Fruit fly (Drosophila melanogaster): ENCODE measurements around the gene CG8004.

The CG8004 gene

DNA sequence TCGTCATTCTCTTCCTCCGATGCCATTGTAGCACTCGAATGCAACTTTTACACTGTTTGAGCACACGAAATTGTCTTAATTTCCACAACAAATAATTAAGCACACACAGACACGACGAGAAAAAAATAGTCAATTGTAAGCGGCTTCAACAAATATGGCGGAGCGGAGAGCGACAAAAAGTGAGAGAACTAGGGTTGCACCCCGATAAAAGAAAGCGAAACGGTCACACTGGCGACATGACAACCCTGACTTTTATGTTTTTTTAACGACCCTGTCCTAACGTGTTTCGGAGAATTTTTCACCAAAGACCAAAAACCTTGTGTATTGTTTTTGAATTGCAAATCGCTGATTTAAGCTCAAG, 18.3 kb downstream of the CG8004 start, which contains the start of the genes Mi-2 and Prp3 (continued):
- TF ChIP-seq CG6654 (GFP tag; optimal IDR thresholded peaks at IDR 0.05) (no peak), CG3847 (GFP tag; IDR thresholded peaks at IDR 0.05) (peak; percentile 63; the same call in 1 of the 2 replicates), amos (GFP tag; IDR thresholded peaks at IDR 0.05; ENCODE audit: partially characterized antibody) (peak; percentile 37; the same call in 1 of the 2 replicates), CG12744 (GFP tag; optimal IDR thresholded peaks at IDR 0.05) (no peak), her (GFP tag; optimal IDR thresholded peaks at IDR 0.05) (peak; percentile 47), CG17912 (GFP tag; optimal IDR thresholded peaks at IDR 0.05) (peak; percentile 42), NFAT (GFP tag; IDR thresholded peaks at IDR 0.05) (0 out of 2 replicates have a peak, but pooled peaks have one; percentile 20), lbe (GFP tag; optimal IDR thresholded peaks at IDR 0.05) (no peak), nau (GFP tag; optimal IDR thresholded peaks at IDR 0.05) (no peak), CTCF (GFP tag; optimal IDR thresholded peaks at IDR 0.05) (peak; percentile 28), sens (GFP tag) (peak; percentile 83), run (tag; optimal IDR thresholded peaks at IDR 0.05) (no peak), peb (GFP tag; IDR thresholded peaks at IDR 0.05) (no peak), CG34376 (GFP tag; optimal IDR thresholded peaks at IDR 0.05) (peak; percentile 51), cwo (GFP tag; optimal IDR thresholded peaks at IDR 0.05) (no peak), Fer1 (GFP tag; optimal IDR thresholded peaks at IDR 0.05) (peak; percentile 38), BEAF-32 (GFP tag; optimal IDR thresholded peaks at IDR 0.05) (peak; percentile 46), CG4617 (GFP tag; optimal IDR thresholded peaks at IDR 0.05; ENCODE audit: borderline replicate concordance) (peak; percentile 95), Rfx (GFP tag; IDR thresholded peaks at IDR 0.05) (peak; percentile 65), CG4404 (GFP tag; IDR thresholded peaks at IDR 0.05) (no peak), CG9609 (GFP tag; optimal IDR thresholded peaks at IDR 0.05) (no peak), CG30020 (tag; optimal IDR thresholded peaks at IDR 0.05) (peak; percentile 24), Mes4 (GFP tag; optimal IDR thresholded peaks at IDR 0.05) (peak; percentile 7), ci (GFP tag; IDR thresholded peaks at IDR 0.05) (peak; percentile 68), Adf1 (GFP tag; IDR thresholded peaks at IDR 0.05) (no peak), CG10654 (GFP tag; optimal IDR thresholded peaks at IDR 0.05) (no peak), mam (GFP tag; optimal IDR thresholded peaks at IDR 0.05) (peak; percentile 29), CG30403 (GFP tag; optimal IDR thresholded peaks at IDR 0.05) (no peak), zen (tag; optimal IDR thresholded peaks at IDR 0.05) (peak; percentile 28), Dfd (GFP tag; optimal IDR thresholded peaks at IDR 0.05) (no peak), pfk (GFP tag; optimal IDR thresholded peaks at IDR 0.05) (peak; percentile 40), B-H2 (GFP tag; optimal IDR thresholded peaks at IDR 0.05) (peak; percentile 57), nerfin-2 (GFP tag; IDR thresholded peaks at IDR 0.05; ENCODE audit: partially characterized antibody) (no peak), CG9727 (GFP tag; optimal IDR thresholded peaks at IDR 0.05) (no peak), CG4328 (GFP tag; optimal IDR thresholded peaks at IDR 0.05) (peak; percentile 9), phol (tag; optimal IDR thresholded peaks at IDR 0.05) (peak; percentile 99), bigmax (GFP tag; optimal IDR thresholded peaks at IDR 0.05) (no peak), Sin3A (optimal IDR thresholded peaks at IDR 0.05) (peak; percentile 64), CG12391 (tag; optimal IDR thresholded peaks at IDR 0.05) (peak; percentile 34), ewg (GFP tag; optimal IDR thresholded peaks at IDR 0.05) (peak; percentile 7), grau (tag; optimal IDR thresholded peaks at IDR 0.05) (no peak), nom (GFP tag; optimal IDR thresholded peaks at IDR 0.05) (peak; percentile 70), pzg (GFP tag; optimal IDR thresholded peaks at IDR 0.05) (peak; percentile 84), CG11504 (tag; optimal IDR thresholded peaks at IDR 0.05) (no peak), mld (GFP tag; IDR thresholded peaks at IDR 0.05; ENCODE audit: partially characterized antibody) (no peak), Opbp (GFP tag; IDR thresholded peaks at IDR 0.05; ENCODE audit: partially characterized antibody) (0 out of 3 replicates have a peak, but pooled peaks have one; percentile 49), TFAM (GFP tag; optimal IDR thresholded peaks at IDR 0.05) (no peak), CG33557 (GFP tag; optimal IDR thresholded peaks at IDR 0.05) (peak; percentile 20), CG2712 (tag; optimal IDR thresholded peaks at IDR 0.05) (peak; percentile 36), CG32772 (GFP tag; IDR thresholded peaks at IDR 0.05) (peak; percentile 60), CG1602 (GFP tag; optimal IDR thresholded peaks at IDR 0.05) (no peak), hth (optimal IDR thresholded peaks at IDR 0.05) (no peak)
